Worm (Caenorhabditis elegans): Measurements from ENCODE around the gene sro-1.

DNA sequence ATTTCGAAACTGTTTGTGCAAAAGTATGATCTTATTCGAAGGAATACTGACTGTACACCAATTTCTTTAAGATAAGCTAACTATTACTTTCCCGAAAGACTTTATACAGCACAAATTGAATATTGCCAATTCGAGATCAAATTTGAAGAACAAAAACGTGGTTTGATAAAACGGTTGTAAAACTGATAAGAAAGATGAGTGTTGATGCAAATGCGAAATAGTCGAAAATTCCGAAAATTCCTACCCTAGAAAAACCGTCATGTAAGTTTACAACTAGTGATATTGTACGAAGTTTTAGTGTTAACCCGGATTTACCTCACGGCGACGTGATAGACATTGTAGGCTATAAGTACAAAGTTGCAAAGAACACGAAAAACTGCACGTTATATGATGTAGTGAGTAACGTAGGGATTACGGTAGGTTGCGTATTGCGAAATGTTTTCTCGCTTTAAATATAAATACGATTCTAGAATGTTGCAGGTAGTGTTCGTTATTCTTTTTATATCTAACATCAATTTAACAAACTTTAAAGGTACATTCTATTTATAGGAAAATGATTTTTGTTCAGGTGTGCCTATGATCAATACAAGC is 44.5 kb downstream of the sro-1 start:
- TF ChIP-seq pqm-1 (tag; optimal IDR thresholded peaks at IDR 0.05) (peak; percentile 16), ztf-4 (tag; optimal IDR thresholded peaks at IDR 0.05) (no peak), fos-1 (tag; optimal IDR thresholded peaks at IDR 0.05) (no peak), unc-62 (GFP tag; optimal IDR thresholded peaks at IDR 0.05) (no peak), zag-1 (tag; optimal IDR thresholded peaks at IDR 0.05) (no peak), sea-2 (GFP tag; optimal IDR thresholded peaks at IDR 0.05) (no peak)
